Worm (Caenorhabditis elegans): ENCODE measurements around the gene rpn-7.

The rpn-7 gene

ce11 chrIV:9333007-9333406 lies 16.6 kb downstream of the rpn-7 start (continued):
- TF ChIP-seq lin-15B (tag; optimal IDR thresholded peaks at IDR 0.05) (no peak), lin-29 (GFP tag; IDR thresholded peaks at IDR 0.05) (no peak), cey-2 (tag; optimal IDR thresholded peaks at IDR 0.05; ENCODE audit: borderline replicate concordance, insufficient read depth) (no peak), ceh-62 (tag; optimal IDR thresholded peaks at IDR 0.05) (no peak), unc-39 (tag; optimal IDR thresholded peaks at IDR 0.05) (no peak), Y48G9A.11 (GFP tag; IDR thresholded peaks at IDR 0.05) (no peak), nhr-25 (tag; optimal IDR thresholded peaks at IDR 0.05; ENCODE audit: borderline replicate concordance, insufficient read depth) (no peak), egl-43 (GFP tag; IDR thresholded peaks at IDR 0.05) (no peak), ZK546.5 (tag; optimal IDR thresholded peaks at IDR 0.05) (no peak), mes-2 (tag; optimal IDR thresholded peaks at IDR 0.05; ENCODE audit: poor library complexity, severe bottlenecking) (peak; percentile 11), pqm-1 (tag; optimal IDR thresholded peaks at IDR 0.05) (peak; percentile 97), nhr-48 (tag; optimal IDR thresholded peaks at IDR 0.05) (no peak), zfp-2 (tag; optimal IDR thresholded peaks at IDR 0.05) (no peak), skn-1 (tag; optimal IDR thresholded peaks at IDR 0.05) (no peak), lim-7 (GFP tag; IDR thresholded peaks at IDR 0.05) (no peak), mdl-1 (tag; optimal IDR thresholded peaks at IDR 0.05) (no peak), lir-3 (tag; optimal IDR thresholded peaks at IDR 0.05) (no peak), dmd-6 (GFP tag; IDR thresholded peaks at IDR 0.05) (peak; percentile 80), sdz-12 (GFP tag; optimal IDR thresholded peaks at IDR 0.05) (no peak), T20F7.1 (GFP tag; optimal IDR thresholded peaks at IDR 0.05) (peak; percentile 29), lin-13 (GFP tag; optimal IDR thresholded peaks at IDR 0.05) (no peak), php-3 (GFP tag; IDR thresholded peaks at IDR 0.05) (peak; percentile 88), dpl-1 (GFP tag; optimal IDR thresholded peaks at IDR 0.05) (no peak), ctbp-1 (GFP tag; IDR thresholded peaks at IDR 0.05) (no peak), daf-19 (GFP tag; conservative IDR thresholded peaks at IDR 0.05) (no peak), F26F4.8 (GFP tag; conservative IDR thresholded peaks at IDR 0.05) (no peak), unc-130 (GFP tag; optimal IDR thresholded peaks at IDR 0.05) (no peak), mep-1 (tag; optimal IDR thresholded peaks at IDR 0.05) (peak; percentile 21), Y5F2A.4 (GFP tag; optimal IDR thresholded peaks at IDR 0.05) (no peak), nhr-41 (GFP tag; IDR thresholded peaks at IDR 0.05) (0 out of 2 replicates have a peak, but pooled peaks have one; percentile 40), spr-1 (tag; optimal IDR thresholded peaks at IDR 0.05) (no peak), F10B5.3 (tag; optimal IDR thresholded peaks at IDR 0.05) (no peak), zag-1 (tag; optimal IDR thresholded peaks at IDR 0.05) (no peak), lin-39 (tag; optimal IDR thresholded peaks at IDR 0.05) (no peak), ceh-82 (tag; optimal IDR thresholded peaks at IDR 0.05) (no peak), tag-97 (GFP tag; IDR thresholded peaks at IDR 0.05) (no peak), mxl-3 (GFP tag; optimal IDR thresholded peaks at IDR 0.05) (peak; percentile 53), unc-62 (GFP tag; optimal IDR thresholded peaks at IDR 0.05 in 1 of 2) (no peak), unc-62 (tag; optimal IDR thresholded peaks at IDR 0.05) (no peak), spr-3 (GFP tag; optimal IDR thresholded peaks at IDR 0.05) (no peak), aly-2 (tag; optimal IDR thresholded peaks at IDR 0.05) (no peak), aha-1 (tag) (peak; percentile 58), arid-1 (GFP tag; conservative IDR thresholded peaks at IDR 0.05) (no peak), daf-8 (GFP tag; IDR thresholded peaks at IDR 0.05) (no peak), F37D6.2 (tag; optimal IDR thresholded peaks at IDR 0.05) (no peak), nhr-111 (GFP tag; optimal IDR thresholded peaks at IDR 0.05) (no peak), nhr-11 (tag; optimal IDR thresholded peaks at IDR 0.05) (no peak), ceh-32 (tag; optimal IDR thresholded peaks at IDR 0.05; ENCODE audit: poor library complexity) (no peak), R02D3.7 (tag; optimal IDR thresholded peaks at IDR 0.05) (no peak), Y105C5A.15 (GFP tag; IDR thresholded peaks at IDR 0.05) (no peak), dmd-8 (GFP tag; IDR thresholded peaks at IDR 0.05) (no peak), dve-1 (tag; optimal IDR thresholded peaks at IDR 0.05; ENCODE audit: insufficient read depth) (peak; percentile 73), nhr-28 (tag; optimal IDR thresholded peaks at IDR 0.05) (peak; percentile 91)

Measured in whole organism, L4 larva.